Fruit fly (Drosophila melanogaster) whole organism, embryonic: ENCODE data around the gene Unc-115b.
A peak's percentile ranks its signal among the peaks of the same experiment; 100 is the strongest.

Source experiments
- CG10267 ChIP-seq: fragments of 200-800 bp; sonication (Bioruptor generic); optimal IDR thresholded peaks from 2 replicates; lab custom pipeline; 2018; ENCODE audit warnings: missing biosample characterization, mild to moderate bottlenecking, missing genetic modification characterization, moderate library complexity
- CG10979 ChIP-seq: fragments of 200-800 bp; sonication (Bioruptor generic); optimal IDR thresholded peaks from 2 replicates; lab custom pipeline; 2018; ENCODE audit warnings: missing biosample characterization, mild to moderate bottlenecking, missing genetic modification characterization, moderate library complexity
- CG12299 ChIP-seq: fragments of 200-800 bp; sonication (Bioruptor generic); optimal IDR thresholded peaks from 2 replicates; lab custom pipeline; 2018; ENCODE audit warnings: missing biosample characterization, mild to moderate bottlenecking, missing genetic modification characterization
- CG14014 ChIP-seq: fragments of 200-800 bp; sonication (Bioruptor generic); IDR thresholded peaks from 2 replicates; pipeline ENCODE4 v1.3.6; 2022; ENCODE audit warnings: missing biosample characterization, missing genetic modification characterization
- CG15514 ChIP-seq: fragments of 200-800 bp; sonication (Bioruptor generic); optimal IDR thresholded peaks from 3 replicates; lab custom pipeline; 2017; ENCODE audit warnings: missing biosample characterization, missing genetic modification characterization, mild to moderate bottlenecking, moderate library complexity, missing genetic modification reagents
- CG17361 ChIP-seq: fragments of 200-800 bp; sonication (Bioruptor generic); IDR thresholded peaks from 3 replicates; pipeline ENCODE4 v1.3.6; 2022; ENCODE audit warnings: missing biosample characterization, missing genetic modification characterization
- CG17385 ChIP-seq: fragments of 200-800 bp; sonication (Bioruptor generic); optimal IDR thresholded peaks from 3 replicates; lab custom pipeline; 2018; ENCODE audit warnings: missing biosample characterization, mild to moderate bottlenecking, missing genetic modification characterization
- CG1792 ChIP-seq: fragments of 200-800 bp; sonication (Bioruptor generic); optimal IDR thresholded peaks from 2 replicates; lab custom pipeline; 2016; ENCODE audit warnings: missing biosample characterization, missing genetic modification characterization
- CG2889 ChIP-seq: fragments of 200-800 bp; sonication (Bioruptor generic); IDR thresholded peaks from 3 replicates; pipeline ENCODE4 v1.3.6; 2022; ENCODE audit warnings: missing biosample characterization, missing genetic modification characterization
- CG3065 ChIP-seq: fragments of 200-800 bp; sonication (Bioruptor generic); optimal IDR thresholded peaks from 2 replicates; lab custom pipeline; 2016; ENCODE audit warnings: missing biosample characterization, missing genetic modification characterization
- CG3281 ChIP-seq: fragments of 200-800 bp; sonication (Bioruptor generic); optimal IDR thresholded peaks from 3 replicates; lab custom pipeline; 2017; ENCODE audit warnings: missing biosample characterization, mild to moderate bottlenecking, missing genetic modification characterization
- CG42726 ChIP-seq: fragments of 200-800 bp; sonication (Bioruptor generic); IDR thresholded peaks from 2 replicates; pipeline ENCODE4 v1.3.6; 2022; ENCODE audit warnings: missing biosample characterization, missing genetic modification characterization; ENCODE audit not compliant: partially characterized antibody
- CG43689 ChIP-seq: fragments of 200-800 bp; sonication (Bioruptor generic); IDR thresholded peaks from 2 replicates; pipeline ENCODE4 v1.3.6; 2022; ENCODE audit warnings: missing biosample characterization, missing genetic modification characterization
- CG7839 ChIP-seq: fragments of 200-800 bp; sonication (Bioruptor generic); optimal IDR thresholded peaks from 3 replicates; lab custom pipeline; 2018; ENCODE audit warnings: missing biosample characterization, mild to moderate bottlenecking, missing genetic modification characterization, moderate library complexity
- CG8290 ChIP-seq, 3 experiments: fragments of 200-800 bp; sonication (Bioruptor generic); optimal IDR thresholded peaks; 2 replicates each; lab custom pipeline; 2016 to 2019; ENCODE audit warnings: missing biosample characterization in 3 of 3, missing genetic modification characterization in 3 of 3, mild to moderate bottlenecking in 2 of 3, moderate library complexity in 1 of 3
- CG8478 ChIP-seq: fragments of >200 bp; optimal IDR thresholded peaks from 2 replicates; lab custom pipeline; 2018
- CG9609 ChIP-seq: fragments of 200-800 bp; sonication (Bioruptor generic); optimal IDR thresholded peaks from 3 replicates; lab custom pipeline; 2016; ENCODE audit warnings: missing biosample characterization, missing genetic modification characterization
- CkIIα-i1 ChIP-seq: fragments of 200-800 bp; sonication (Bioruptor generic); IDR thresholded peaks from 2 replicates; pipeline ENCODE4 v1.3.6; 2022; ENCODE audit warnings: missing biosample characterization, missing genetic modification characterization
- CrebB ChIP-seq: fragments of 200-800 bp; sonication (Bioruptor generic); optimal IDR thresholded peaks from 3 replicates; lab custom pipeline; 2018; ENCODE audit warnings: missing biosample characterization, mild to moderate bottlenecking, missing genetic modification characterization
- Dp ChIP-seq: fragments of 200-800 bp; sonication (Bioruptor generic); optimal IDR thresholded peaks from 2 replicates; lab custom pipeline; 2018; ENCODE audit warnings: missing biosample characterization, mild to moderate bottlenecking, missing genetic modification characterization, moderate library complexity
- Elba2 ChIP-seq: fragments of 200-800 bp; sonication (Bioruptor generic); optimal IDR thresholded peaks from 3 replicates; lab custom pipeline; 2016; ENCODE audit warnings: missing biosample characterization, missing genetic modification characterization
- GATAe ChIP-seq: fragments of 200-800 bp; sonication (Bioruptor generic); conservative IDR thresholded peaks from 2 replicates; pipeline ENCODE4 v1.3.6; 2022; ENCODE audit warnings: missing biosample characterization, missing genetic modification characterization
- Gug ChIP-seq: fragments of 200-800 bp; sonication (Bioruptor generic); IDR thresholded peaks from 4 replicates; pipeline ENCODE4 v1.3.6; 2022; ENCODE audit warnings: missing biosample characterization, missing genetic modification characterization
- Hmr ChIP-seq: fragments of 200-800 bp; sonication (Bioruptor generic); optimal IDR thresholded peaks from 3 replicates; lab custom pipeline; 2017; ENCODE audit warnings: mild to moderate bottlenecking, missing biosample characterization, missing genetic modification reagents, missing genetic modification characterization
- Hmx ChIP-seq: fragments of 200-800 bp; sonication (Bioruptor generic); optimal IDR thresholded peaks from 2 replicates; lab custom pipeline; 2016; ENCODE audit warnings: missing biosample characterization, missing genetic modification characterization
- Kr ChIP-seq: fragments of 200-800 bp; sonication (Bioruptor generic); optimal IDR thresholded peaks from 2 replicates; lab custom pipeline; 2017; ENCODE audit warnings: missing biosample characterization, mild to moderate bottlenecking, missing genetic modification characterization
- Lim3 ChIP-seq: fragments of 200-800 bp; sonication (Bioruptor generic); IDR thresholded peaks from 2 replicates; pipeline ENCODE4 v1.3.6; 2022; ENCODE audit warnings: missing biosample characterization, missing genetic modification characterization
- MBD-R2 ChIP-seq: fragments of 200-800 bp; sonication (Bioruptor generic); IDR thresholded peaks from 2 replicates; pipeline ENCODE4 v1.3.6; 2022; ENCODE audit warnings: missing biosample characterization, missing genetic modification characterization
- Med ChIP-seq: fragments of 200-800 bp; sonication (Bioruptor generic); peaks from one replicate; lab custom pipeline; 2016; ENCODE audit warnings: missing biosample characterization, missing genetic modification characterization, mild to moderate bottlenecking, inconsistent platforms, moderate library complexity
- Mes4 ChIP-seq: fragments of 200-800 bp; sonication (Bioruptor generic); optimal IDR thresholded peaks from 2 replicates; lab custom pipeline; 2016; ENCODE audit warnings: missing biosample characterization, missing genetic modification characterization
- Mrtf ChIP-seq: fragments of 200-800 bp; sonication (Bioruptor generic); IDR thresholded peaks from 3 replicates; pipeline ENCODE4 v1.3.6; 2022; ENCODE audit warnings: missing biosample characterization, missing genetic modification characterization
- Myb ChIP-seq: fragments of 200-800 bp; sonication (Bioruptor generic); optimal IDR thresholded peaks from 2 replicates; lab custom pipeline; 2016; ENCODE audit warnings: missing biosample characterization, missing genetic modification characterization
- ase ChIP-seq: fragments of 200-800 bp; sonication (Bioruptor generic); IDR thresholded peaks from 3 replicates; pipeline ENCODE4 v1.3.6; 2022; ENCODE audit warnings: missing biosample characterization, missing genetic modification characterization
- dati ChIP-seq: fragments of 200-800 bp; sonication (Bioruptor generic); IDR thresholded peaks from 2 replicates; pipeline ENCODE4 v1.3.6; 2022; ENCODE audit warnings: missing biosample characterization, missing genetic modification characterization
- dpn ChIP-seq, 2 experiments: fragments of 200-800 bp; sonication (Bioruptor generic); optimal IDR thresholded peaks; 3 replicates each; lab custom pipeline; 2016; ENCODE audit warnings: missing biosample characterization in 2 of 2, missing genetic modification characterization in 2 of 2
- esg ChIP-seq: fragments of 200-800 bp; sonication (Bioruptor generic); conservative IDR thresholded peaks from 2 replicates; pipeline ENCODE4 v1.3.6; 2022; ENCODE audit warnings: missing biosample characterization, missing genetic modification characterization
- nerfin-2 ChIP-seq: fragments of 200-800 bp; sonication (Bioruptor generic); IDR thresholded peaks from 2 replicates; pipeline ENCODE4 v1.3.6; 2022; ENCODE audit warnings: missing biosample characterization, missing genetic modification characterization; ENCODE audit not compliant: partially characterized antibody
- pan ChIP-seq, 4 experiments: fragments of >200 bp in 3 of 4; fragments of 200-800 bp in 1 of 4; sonication (Bioruptor generic) in 1 of 4; optimal IDR thresholded peaks in 3 of 4; IDR thresholded peaks in 1 of 4; 2 replicates each; pipeline versions ENCODE4 v1.3.6 to Lab custom; 2017 to 2022; ENCODE audit warnings: missing biosample characterization in 2 of 4, missing genetic modification characterization in 2 of 4, mixed read lengths in 1 of 4
- pfk ChIP-seq: fragments of 200-800 bp; sonication (Bioruptor generic); optimal IDR thresholded peaks from 2 replicates; lab custom pipeline; 2018; ENCODE audit warnings: missing biosample characterization, mild to moderate bottlenecking, missing genetic modification characterization, moderate library complexity
- prd ChIP-seq, 3 experiments: fragments of >200 bp in 2 of 3; fragments of 200-800 bp in 1 of 3; sonication (Bioruptor generic) in 1 of 3; optimal IDR thresholded peaks in 2 of 3; IDR thresholded peaks in 1 of 3; 2 replicates in 2 of 3; 3 replicates in 1 of 3; pipeline versions ENCODE4 v1.3.6 to Lab custom; 2017 to 2022; ENCODE audit warnings: missing biosample characterization in 1 of 3, missing genetic modification characterization in 1 of 3
- sens-2 ChIP-seq: fragments of 200-800 bp; sonication (Bioruptor generic); IDR thresholded peaks from 2 replicates; pipeline ENCODE4 v1.3.6; 2022; ENCODE audit warnings: missing biosample characterization, missing genetic modification characterization
- sisA ChIP-seq: fragments of 200-800 bp; sonication (Bioruptor generic); IDR thresholded peaks from 2 replicates; pipeline ENCODE4 v1.3.6; 2022; ENCODE audit warnings: missing biosample characterization, missing genetic modification characterization
- sna ChIP-seq: fragments of 200-800 bp; sonication (Bioruptor generic); IDR thresholded peaks from 2 replicates; pipeline ENCODE4 v1.3.6; 2022; ENCODE audit warnings: missing biosample characterization, missing genetic modification characterization; ENCODE audit not compliant: partially characterized antibody
- sob ChIP-seq: fragments of 200-800 bp; sonication (Bioruptor generic); IDR thresholded peaks from 2 replicates; pipeline ENCODE4 v1.3.6; 2022; ENCODE audit warnings: missing biosample characterization, missing genetic modification characterization
- sqz ChIP-seq: fragments of 200-800 bp; sonication (Bioruptor generic); optimal IDR thresholded peaks from 3 replicates; lab custom pipeline; 2018; ENCODE audit warnings: missing biosample characterization, mild to moderate bottlenecking, missing genetic modification characterization
- ssp ChIP-seq: fragments of 200-800 bp; sonication (Bioruptor generic); IDR thresholded peaks from 2 replicates; pipeline ENCODE4 v1.3.6; 2022; ENCODE audit warnings: missing biosample characterization, missing genetic modification characterization
- stc ChIP-seq: fragments of 200-800 bp; sonication (Bioruptor generic); IDR thresholded peaks from 2 replicates; pipeline ENCODE4 v1.3.6; 2022; ENCODE audit warnings: missing biosample characterization, missing genetic modification characterization
- tna ChIP-seq: fragments of 200-800 bp; sonication (Bioruptor generic); IDR thresholded peaks from 2 replicates; pipeline ENCODE4 v1.3.6; 2022; ENCODE audit warnings: missing biosample characterization, missing genetic modification characterization; ENCODE audit not compliant: partially characterized antibody
- ttk ChIP-seq: fragments of 200-800 bp; sonication (Bioruptor generic); IDR thresholded peaks from 2 replicates; pipeline ENCODE4 v2.1.2; 2022; ENCODE audit warnings: missing biosample characterization, missing genetic modification characterization
- tup ChIP-seq: fragments of 200-800 bp; sonication (Bioruptor generic); optimal IDR thresholded peaks from 2 replicates; lab custom pipeline; 2016; ENCODE audit warnings: missing biosample characterization, mild to moderate bottlenecking, missing genetic modification characterization, moderate library complexity
- zfh2 ChIP-seq: fragments of 200-800 bp; sonication (Bioruptor generic); optimal IDR thresholded peaks from 2 replicates; lab custom pipeline; 2016; ENCODE audit warnings: missing biosample characterization, missing genetic modification characterization

The Unc-115b gene

DNA sequence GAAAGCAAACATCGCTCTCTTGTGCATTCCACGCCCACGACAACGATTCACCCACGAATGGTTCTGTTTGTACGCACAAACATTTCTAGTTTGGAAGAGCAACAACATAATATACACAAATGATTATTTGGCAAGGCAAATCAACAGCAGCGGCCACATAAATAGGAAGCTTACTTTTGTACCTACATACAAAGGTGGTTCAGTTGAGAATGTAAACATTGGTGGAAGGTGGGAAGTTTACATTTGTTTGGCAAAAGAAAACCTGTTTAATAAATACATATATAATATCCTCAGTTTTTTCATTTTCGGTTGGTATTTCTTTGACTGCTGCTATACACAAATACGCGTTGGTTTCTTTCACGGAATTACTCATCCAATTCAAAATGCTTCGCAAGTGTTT lies 10.0 kb upstream of the Unc-115b start (continued):
- TF ChIP-seq CG2889 (no peak), CG10267 (peak; percentile 79), CG9609 (GFP tag; lab: Kevin White, UChicago) (peak; percentile 61), Myb (GFP tag; lab: Kevin White, UChicago) (peak; percentile 62), CG10979 (tag; lab: Kevin White, UChicago) (peak; percentile 84), Gug (GFP tag; lab: Robert Waterston, UW) (peak; percentile 77), tna (GFP tag; lab: Robert Waterston, UW) (no peak), prd (optimal IDR thresholded peaks at IDR 0.05; lab: Kevin White, UChicago) (no peak), prd (GFP tag; IDR thresholded peaks at IDR 0.05; lab: Robert Waterston, UW) (no peak), ssp (no peak), ttk (no peak), Kr (GFP tag; lab: Kevin White, UChicago) (no peak), CG12299 (peak; percentile 86), GATAe (GFP tag; lab: Robert Waterston, UW) (no peak), pfk (no peak), Med (peak; percentile 98), CrebB (peak; percentile 89), CG7839 (tag; lab: Kevin White, UChicago) (peak; percentile 93), sob (GFP tag; lab: Robert Waterston, UW) (no peak), ase (GFP tag; lab: Robert Waterston, UW) (no peak), CG42726 (no peak), esg (no peak), stc (GFP tag; lab: Robert Waterston, UW) (no peak), tup (GFP tag; lab: Kevin White, UChicago) (peak; percentile 65), CG8290 (GFP tag; optimal IDR thresholded peaks at IDR 0.05; lab: Kevin White, UChicago) (peak; percentile 76), CG8290 (tag; optimal IDR thresholded peaks at IDR 0.05; lab: Kevin White, UChicago) (peak in 1 of 2 experiments; percentile 92), Hmr (GFP tag; lab: Kevin White, UChicago) (peak; percentile 93), CkIIα-i1 (GFP tag; lab: Robert Waterston, UW) (no peak), CG43689 (GFP tag; lab: Robert Waterston, UW) (no peak), sna (GFP tag; lab: Robert Waterston, UW) (no peak), Lim3 (GFP tag; lab: Robert Waterston, UW) (no peak), pan (optimal IDR thresholded peaks at IDR 0.05; lab: Kevin White, UChicago) (no peak), pan (GFP tag; optimal IDR thresholded peaks at IDR 0.05 in 1 of 2, IDR thresholded peaks at IDR 0.05 in 1 of 2) (no peak), dpn (GFP tag; optimal IDR thresholded peaks at IDR 0.05; lab: Kevin White, UChicago) (peak; percentile 84 to 87), nerfin-2 (GFP tag; lab: Robert Waterston, UW) (no peak), Mrtf (GFP tag; lab: Robert Waterston, UW) (no peak), CG8478 (no peak), CG17361 (GFP tag; lab: Robert Waterston, UW) (no peak), zfh2 (GFP tag; lab: Kevin White, UChicago) (peak; percentile 77), CG3281 (GFP tag; lab: Kevin White, UChicago) (peak; percentile 90), Dp (GFP tag; lab: Kevin White, UChicago) (no peak), CG15514 (peak; percentile 87), Hmx (GFP tag; lab: Kevin White, UChicago) (peak; percentile 23), sisA (GFP tag; lab: Robert Waterston, UW) (no peak), sens-2 (GFP tag; lab: Robert Waterston, UW) (no peak), Elba2 (GFP tag; lab: Kevin White, UChicago) (no peak), CG14014 (GFP tag; lab: Robert Waterston, UW) (no peak), CG1792 (GFP tag; lab: Kevin White, UChicago) (peak; percentile 71), CG3065 (GFP tag; lab: Kevin White, UChicago) (peak; percentile 69), sqz (GFP tag; lab: Kevin White, UChicago) (peak; percentile 89), Mes4 (peak; percentile 72), MBD-R2 (GFP tag; lab: Robert Waterston, UW) (no peak), CG17385 (peak; percentile 88), dati (no peak)
